Worm (Caenorhabditis elegans) whole organism, young adult: ENCODE data around the gene srh-41.

Experiments
- B0019.2 ChIP-seq: fragments of 200-800 bp; sonication (Bioruptor generic); conservative IDR thresholded peaks from 2 replicates; pipeline ENCODE4 v1.3.6; 2022; ENCODE audit warnings: missing genetic modification reagents, missing genetic modification characterization, missing compliant biosample characterization
- Y53F4B.3 ChIP-seq: fragments of 200-800 bp; sonication (Bioruptor generic); IDR thresholded peaks from 2 replicates; pipeline ENCODE4 v1.3.6; 2022; ENCODE audit warnings: missing genetic modification reagents, missing genetic modification characterization, missing compliant biosample characterization
- attf-5 ChIP-seq: fragments of 200-800 bp; sonication (Bioruptor generic); optimal IDR thresholded peaks from 2 replicates; lab custom pipeline; 2018; ENCODE audit warnings: mild to moderate bottlenecking, missing genetic modification characterization, missing compliant biosample characterization
- cebp-2 ChIP-seq: fragments of 200-800 bp; sonication (Bioruptor generic); IDR thresholded peaks from 2 replicates; pipeline ENCODE4 v1.3.6; 2022; ENCODE audit warnings: missing genetic modification characterization, missing compliant biosample characterization
- ceh-58 ChIP-seq: fragments of 200-800 bp; sonication (Bioruptor generic); IDR thresholded peaks from 2 replicates; pipeline ENCODE4 v1.3.6; 2022; ENCODE audit warnings: missing genetic modification characterization, missing compliant biosample characterization
- ceh-79 ChIP-seq: sonication (generic microtip); optimal IDR thresholded peaks from 2 replicates; lab custom pipeline; 2017; ENCODE audit warnings: mild to moderate bottlenecking, missing genetic modification characterization, missing compliant biosample characterization
- ets-4 ChIP-seq: fragments of 200-800 bp; sonication (Bioruptor generic); optimal IDR thresholded peaks from 2 replicates; lab custom pipeline; 2018; ENCODE audit warnings: mild to moderate bottlenecking, missing genetic modification characterization, missing compliant biosample characterization
- lin-40 ChIP-seq: sonication (generic microtip); optimal IDR thresholded peaks from 2 replicates; lab custom pipeline; 2016; ENCODE audit warnings: missing genetic modification characterization, mild to moderate bottlenecking, missing compliant biosample characterization, missing genotype, missing genetic modification reagents
- lir-1 ChIP-seq: fragments of 200-800 bp; sonication (Bioruptor generic); conservative IDR thresholded peaks from 2 replicates; pipeline ENCODE4 v1.3.6; 2022; ENCODE audit warnings: missing genetic modification reagents, missing genetic modification characterization, missing compliant biosample characterization
- madf-8 ChIP-seq: fragments of 200-800 bp; sonication (Bioruptor generic); conservative IDR thresholded peaks from 2 replicates; pipeline ENCODE4 v1.3.6; 2022; ENCODE audit warnings: missing genetic modification reagents, missing genetic modification characterization, missing compliant biosample characterization
- mxl-1 ChIP-seq: sonication (generic microtip); optimal IDR thresholded peaks from 2 replicates; lab custom pipeline; 2016; ENCODE audit warnings: missing genetic modification characterization, missing compliant biosample characterization
- nhr-80 ChIP-seq: sonication (generic microtip); optimal IDR thresholded peaks from 2 replicates; lab custom pipeline; 2016; ENCODE audit warnings: missing genetic modification characterization, missing compliant biosample characterization
- repo-1 ChIP-seq: sonication (generic microtip); optimal IDR thresholded peaks from 2 replicates; lab custom pipeline; 2017; ENCODE audit warnings: mild to moderate bottlenecking, missing genetic modification characterization, missing compliant biosample characterization
- snpc-4 ChIP-seq, 5 experiments: fragments of 150-350 bp in 1 of 5; sonication (generic microtip) in 4 of 5; optimal IDR thresholded peaks; 2 replicates each; lab custom pipeline; 2014 to 2018; ENCODE audit warnings: missing genetic modification characterization in 5 of 5, missing biosample characterization in 3 of 5, antibody characterized with exemption in 2 of 5, mild to moderate bottlenecking in 2 of 5, missing compliant biosample characterization in 2 of 5, missing genotype in 2 of 5, moderate library complexity in 2 of 5, missing genetic modification reagents in 1 of 5

ce11 chrII:14256779-14257178, 30.4 kb downstream of the srh-41 start, which contains the start of gene Y54G11A.19:
- TF ChIP-seq madf-8 (no peak), Y53F4B.3 (GFP tag; lab: Robert Waterston, UW) (no peak), lir-1 (GFP tag; lab: Robert Waterston, UW) (no peak), cebp-2 (no peak), snpc-4 (GFP tag; optimal IDR thresholded peaks at IDR 0.05; lab: Kevin White, UChicago) (no peak), snpc-4 (tag; optimal IDR thresholded peaks at IDR 0.05; lab: Kevin White, UChicago) (no peak), lin-40 (tag; lab: Kevin White, UChicago) (no peak), nhr-80 (tag; lab: Kevin White, UChicago) (no peak), B0019.2 (GFP tag; lab: Robert Waterston, UW) (no peak), ceh-58 (GFP tag; lab: Robert Waterston, UW) (no peak), ets-4 (GFP tag; lab: Kevin White, UChicago) (no peak), mxl-1 (tag; lab: Kevin White, UChicago) (no peak), ceh-79 (tag; lab: Kevin White, UChicago) (no peak), attf-5 (GFP tag; lab: Kevin White, UChicago) (no peak), repo-1 (tag; lab: Kevin White, UChicago) (no peak)
